Fruit fly (Drosophila melanogaster) whole organism, embryonic: ENCODE measurements around the gene CG7497.

ENCODE experiments used
- Asciz ChIP-seq: fragments of 200-800 bp; sonication (Bioruptor generic); optimal IDR thresholded peaks from 2 replicates; lab custom pipeline; 2017; ENCODE audit warnings: missing biosample characterization, mild to moderate bottlenecking, missing genetic modification characterization, missing genetic modification reagents
- BEAF-32 ChIP-seq: fragments of 200-800 bp; sonication (Bioruptor generic); optimal IDR thresholded peaks from 3 replicates; lab custom pipeline; 2017; ENCODE audit warnings: missing biosample characterization, missing genetic modification characterization, mild to moderate bottlenecking, moderate library complexity, missing genetic modification reagents
- Bgb ChIP-seq: fragments of 200-800 bp; sonication (Bioruptor generic); IDR thresholded peaks from 2 replicates; pipeline ENCODE4 v1.3.6; 2022; ENCODE audit warnings: missing biosample characterization, missing genetic modification characterization; ENCODE audit not compliant: partially characterized antibody
- Bteb2 ChIP-seq: fragments of 200-800 bp; sonication (Bioruptor generic); optimal IDR thresholded peaks from 2 replicates; lab custom pipeline; 2016; ENCODE audit warnings: missing biosample characterization, missing genetic modification characterization
- C15 ChIP-seq: fragments of 200-800 bp; sonication (Bioruptor generic); IDR thresholded peaks from 3 replicates; pipeline ENCODE4 v1.3.6; 2022; ENCODE audit warnings: missing biosample characterization, missing genetic modification characterization
- CG10959 ChIP-seq: fragments of 200-800 bp; sonication (Bioruptor generic); IDR thresholded peaks from 2 replicates; pipeline ENCODE4 v1.3.6; 2022; ENCODE audit warnings: missing biosample characterization, missing genetic modification characterization
- CG13296 ChIP-seq: fragments of 200-800 bp; sonication (Bioruptor generic); optimal IDR thresholded peaks from 3 replicates; lab custom pipeline; 2018; ENCODE audit warnings: missing biosample characterization, mild to moderate bottlenecking, missing genetic modification characterization
- CG13894 ChIP-seq: fragments of 200-800 bp; sonication (Bioruptor generic); optimal IDR thresholded peaks from 3 replicates; lab custom pipeline; 2018; ENCODE audit warnings: missing biosample characterization, mild to moderate bottlenecking, missing genetic modification characterization, moderate library complexity
- CG14667 ChIP-seq: fragments of 200-800 bp; sonication (Bioruptor generic); IDR thresholded peaks from 2 replicates; pipeline ENCODE4 v1.3.6; 2022; ENCODE audit warnings: missing biosample characterization, missing genetic modification characterization
- CG17359 ChIP-seq: fragments of 200-800 bp; sonication (Bioruptor generic); optimal IDR thresholded peaks from 3 replicates; lab custom pipeline; 2018; ENCODE audit warnings: missing biosample characterization, mild to moderate bottlenecking, missing genetic modification characterization, moderate library complexity
- CG18476 ChIP-seq: fragments of 200-800 bp; sonication (Bioruptor generic); optimal IDR thresholded peaks from 2 replicates; lab custom pipeline; 2016; ENCODE audit warnings: missing biosample characterization, mild to moderate bottlenecking, missing genetic modification characterization
- CG33213 ChIP-seq: fragments of 200-800 bp; sonication (Bioruptor generic); optimal IDR thresholded peaks from 3 replicates; lab custom pipeline; 2016; ENCODE audit warnings: missing biosample characterization, missing genetic modification characterization
- CG3995 ChIP-seq: fragments of 200-800 bp; sonication (Bioruptor generic); optimal IDR thresholded peaks from 3 replicates; lab custom pipeline; 2016; ENCODE audit warnings: missing biosample characterization, missing genetic modification characterization
- CG4282 ChIP-seq: fragments of 200-800 bp; sonication (Bioruptor generic); optimal IDR thresholded peaks from 2 replicates; lab custom pipeline; 2016; ENCODE audit warnings: missing biosample characterization, missing genetic modification characterization
- CG4707 ChIP-seq: fragments of 200-800 bp; sonication (Bioruptor generic); optimal IDR thresholded peaks from 2 replicates; lab custom pipeline; 2018; ENCODE audit warnings: missing biosample characterization, mild to moderate bottlenecking, missing genetic modification characterization, moderate library complexity
- CG7357 ChIP-seq: fragments of 200-800 bp; sonication (Bioruptor generic); IDR thresholded peaks from 3 replicates; pipeline ENCODE4 v1.3.6; 2022; ENCODE audit warnings: missing biosample characterization, missing genetic modification characterization
- Deaf1 ChIP-seq: fragments of 200-800 bp; optimal IDR thresholded peaks from 3 replicates; lab custom pipeline; 2019; ENCODE audit warnings: missing biosample characterization, mild to moderate bottlenecking, missing genetic modification characterization, moderate library complexity
- Fer3 ChIP-seq: fragments of 200-800 bp; sonication (Bioruptor generic); optimal IDR thresholded peaks from 2 replicates; lab custom pipeline; 2018; ENCODE audit warnings: missing biosample characterization, mild to moderate bottlenecking, missing genetic modification characterization, moderate library complexity
- Hand ChIP-seq: fragments of 200-800 bp; sonication (Bioruptor generic); optimal IDR thresholded peaks from 2 replicates; lab custom pipeline; 2017; ENCODE audit warnings: mild to moderate bottlenecking, missing biosample characterization, missing genetic modification reagents, missing genetic modification characterization
- Lpt ChIP-seq: fragments of >200 bp; optimal IDR thresholded peaks from 2 replicates; lab custom pipeline; 2018; ENCODE audit warnings: missing biosample characterization, missing genetic modification characterization
- Max ChIP-seq: fragments of 200-800 bp; sonication (Bioruptor generic); optimal IDR thresholded peaks from 2 replicates; lab custom pipeline; 2016; ENCODE audit warnings: missing biosample characterization, mild to moderate bottlenecking, missing genetic modification characterization
- NC2α ChIP-seq: fragments of 200-800 bp; sonication (Bioruptor generic); optimal IDR thresholded peaks from 2 replicates; lab custom pipeline; 2016; ENCODE audit warnings: missing biosample characterization, missing genetic modification characterization
- Nf-YA ChIP-seq: fragments of 200-800 bp; sonication (Bioruptor generic); IDR thresholded peaks from 2 replicates; pipeline ENCODE4 v1.3.6; 2022; ENCODE audit warnings: missing biosample characterization, missing genetic modification characterization
- Oli ChIP-seq: fragments of 200-800 bp; sonication (Bioruptor generic); optimal IDR thresholded peaks from 2 replicates; lab custom pipeline; 2018; ENCODE audit warnings: missing biosample characterization, mild to moderate bottlenecking, missing genetic modification characterization, moderate library complexity
- Rx ChIP-seq: fragments of 200-800 bp; sonication (Bioruptor generic); IDR thresholded peaks from 2 replicates; pipeline ENCODE4 v1.3.6; 2022; ENCODE audit warnings: missing biosample characterization, missing genetic modification characterization
- Ssrp ChIP-seq: fragments of 200-800 bp; sonication (Bioruptor generic); optimal IDR thresholded peaks from 2 replicates; lab custom pipeline; 2018; ENCODE audit warnings: missing biosample characterization, mild to moderate bottlenecking, missing genetic modification characterization, moderate library complexity
- Vsx1 ChIP-seq: fragments of 200-800 bp; sonication (Bioruptor generic); optimal IDR thresholded peaks from 2 replicates; lab custom pipeline; 2017; ENCODE audit warnings: missing biosample characterization, mild to moderate bottlenecking, missing genetic modification characterization, missing genetic modification reagents
- cad ChIP-seq: fragments of >200 bp; optimal IDR thresholded peaks from 2 replicates; lab custom pipeline; 2017; ENCODE audit warnings: missing biosample characterization, missing genetic modification characterization
- crc ChIP-seq: fragments of 200-800 bp; sonication (Bioruptor generic); optimal IDR thresholded peaks from 2 replicates; lab custom pipeline; 2016; ENCODE audit warnings: missing biosample characterization, missing genetic modification characterization
- croc ChIP-seq: fragments of 200-800 bp; sonication (Bioruptor generic); conservative IDR thresholded peaks from 3 replicates; pipeline ENCODE4 v1.3.6; 2022; ENCODE audit warnings: missing biosample characterization, missing genetic modification characterization
- danr ChIP-seq: fragments of 200-800 bp; sonication (Bioruptor generic); IDR thresholded peaks from 2 replicates; pipeline ENCODE4 v1.3.6; 2022; ENCODE audit warnings: missing biosample characterization, missing genetic modification characterization
- disco-r ChIP-seq: fragments of 200-800 bp; sonication (Bioruptor generic); optimal IDR thresholded peaks from 2 replicates; lab custom pipeline; 2016; ENCODE audit warnings: missing biosample characterization, missing genetic modification characterization
- fd102C ChIP-seq: fragments of 200-800 bp; sonication (Bioruptor generic); optimal IDR thresholded peaks from 2 replicates; lab custom pipeline; 2018; ENCODE audit warnings: missing biosample characterization, mild to moderate bottlenecking, missing genetic modification characterization, moderate library complexity
- fu2 ChIP-seq: fragments of 200-800 bp; sonication (Bioruptor generic); optimal IDR thresholded peaks from 2 replicates; lab custom pipeline; 2016; ENCODE audit warnings: missing biosample characterization, missing genetic modification characterization
- gfzf ChIP-seq: fragments of 200-800 bp; sonication (Bioruptor generic); optimal IDR thresholded peaks from 2 replicates; lab custom pipeline; 2016; ENCODE audit warnings: missing biosample characterization, mild to moderate bottlenecking, missing genetic modification characterization, moderate library complexity
- ham ChIP-seq: fragments of 200-800 bp; sonication (Bioruptor generic); IDR thresholded peaks from 2 replicates; pipeline ENCODE4 v1.3.6; 2022; ENCODE audit warnings: missing biosample characterization, missing genetic modification characterization
- jing ChIP-seq: fragments of 200-800 bp; sonication (Bioruptor generic); optimal IDR thresholded peaks from 2 replicates; lab custom pipeline; 2018; ENCODE audit warnings: missing biosample characterization, mild to moderate bottlenecking, missing genetic modification characterization
- knrl ChIP-seq: fragments of 200-800 bp; sonication (Bioruptor generic); IDR thresholded peaks from 3 replicates; pipeline ENCODE4 v1.3.6; 2022; ENCODE audit warnings: missing biosample characterization, missing genetic modification characterization; ENCODE audit not compliant: partially characterized antibody
- lbe ChIP-seq: fragments of 200-800 bp; sonication (Bioruptor generic); optimal IDR thresholded peaks from 2 replicates; lab custom pipeline; 2016; ENCODE audit warnings: missing biosample characterization, mild to moderate bottlenecking, missing genetic modification characterization
- luna ChIP-seq: fragments of 200-800 bp; sonication (Bioruptor generic); optimal IDR thresholded peaks from 2 replicates; lab custom pipeline; 2016; ENCODE audit warnings: missing biosample characterization, missing genetic modification characterization
- nerfin-1 ChIP-seq: fragments of 200-800 bp; sonication (Bioruptor generic); optimal IDR thresholded peaks from 3 replicates; lab custom pipeline; 2019; ENCODE audit warnings: missing biosample characterization, mild to moderate bottlenecking, missing genetic modification characterization, moderate library complexity
- otp ChIP-seq: fragments of 200-800 bp; sonication (Bioruptor generic); IDR thresholded peaks from 3 replicates; pipeline ENCODE4, ENCODE4 v1.3.6; 2022; ENCODE audit warnings: missing biosample characterization, missing genetic modification characterization
- ro ChIP-seq: fragments of 200-800 bp; sonication (Bioruptor generic); IDR thresholded peaks from 2 replicates; pipeline ENCODE4 v1.3.6; 2022; ENCODE audit warnings: missing biosample characterization, missing genetic modification characterization
- row ChIP-seq: fragments of 200-800 bp; sonication (Bioruptor generic); IDR thresholded peaks from 3 replicates; pipeline ENCODE4 v1.3.6; 2022; ENCODE audit warnings: missing biosample characterization, missing genetic modification characterization
- shn ChIP-seq: fragments of 200-800 bp; sonication (Bioruptor generic); optimal IDR thresholded peaks from 3 replicates; lab custom pipeline; 2016; ENCODE audit warnings: missing biosample characterization, missing genetic modification characterization
- sima ChIP-seq: fragments of 200-800 bp; sonication (Bioruptor generic); optimal IDR thresholded peaks from 2 replicates; lab custom pipeline; 2016; ENCODE audit warnings: missing biosample characterization, missing genetic modification characterization
- sisA ChIP-seq: fragments of 200-800 bp; sonication (Bioruptor generic); IDR thresholded peaks from 2 replicates; pipeline ENCODE4 v1.3.6; 2022; ENCODE audit warnings: missing biosample characterization, missing genetic modification characterization
- sug ChIP-seq: fragments of 200-800 bp; optimal IDR thresholded peaks from 2 replicates; lab custom pipeline; 2019; ENCODE audit warnings: missing biosample characterization, mild to moderate bottlenecking, missing genetic modification characterization, moderate library complexity
- unc-4 ChIP-seq: fragments of 200-800 bp; sonication (Bioruptor generic); IDR thresholded peaks from 2 replicates; pipeline ENCODE4 v1.3.6; 2022; ENCODE audit warnings: missing biosample characterization, missing genetic modification characterization; ENCODE audit not compliant: partially characterized antibody

CG7497 gene

dm6 chr3L:17658423-17659267 is 25.4 kb downstream of the CG7497 start (continued):
- TF ChIP-seq danr (peak; percentile 83), Hand (GFP tag; lab: Kevin White, UChicago) (peak; percentile 69), fd102C (GFP tag; lab: Kevin White, UChicago) (no peak), nerfin-1 (tag; lab: Kevin White, UChicago) (peak; percentile 43), disco-r (GFP tag; lab: Kevin White, UChicago) (peak; percentile 75), knrl (GFP tag; lab: Robert Waterston, UW) (no peak), CG10959 (peak; percentile 46; the same call in 1 of the 2 replicates), fu2 (GFP tag; lab: Kevin White, UChicago) (peak; percentile 92), CG13894 (tag; lab: Kevin White, UChicago) (peak; percentile 86), luna (GFP tag; lab: Kevin White, UChicago) (peak; percentile 91), NC2α (GFP tag; lab: Kevin White, UChicago) (peak; percentile 66), Asciz (GFP tag; lab: Kevin White, UChicago) (peak; percentile 82), Lpt (no peak), sisA (GFP tag; lab: Robert Waterston, UW) (peak; percentile 91), C15 (GFP tag; lab: Robert Waterston, UW) (peak; percentile 91), CG4282 (GFP tag; lab: Kevin White, UChicago) (peak; percentile 85), CG4707 (peak; percentile 70), jing (GFP tag; lab: Kevin White, UChicago) (peak; percentile 70), CG3995 (GFP tag; lab: Kevin White, UChicago) (peak; percentile 60), row (peak; percentile 93), Rx (GFP tag; lab: Robert Waterston, UW) (peak; percentile 86), Deaf1 (tag; lab: Kevin White, UChicago) (peak; percentile 77), otp (GFP tag; lab: Robert Waterston, UW) (peak; percentile 94), ham (GFP tag; lab: Robert Waterston, UW) (peak; percentile 74; the same call in 1 of the 2 replicates), CG7357 (peak; percentile 75), Fer3 (peak; percentile 93), shn (peak; percentile 95), BEAF-32 (GFP tag; lab: Kevin White, UChicago) (no peak), Oli (tag; lab: Kevin White, UChicago) (peak; percentile 73), Ssrp (tag; lab: Kevin White, UChicago) (peak; percentile 73), Bgb (0 out of 2 replicates have a peak, but pooled peaks have one; percentile 14), Max (peak; percentile 62), crc (GFP tag; lab: Kevin White, UChicago) (peak; percentile 88), CG18476 (peak; percentile 65), CG13296 (peak; percentile 79), CG14667 (GFP tag; lab: Robert Waterston, UW) (peak; percentile 91), ro (peak; percentile 72), sug (tag; lab: Kevin White, UChicago) (no peak), lbe (GFP tag; lab: Kevin White, UChicago) (peak; percentile 28), Nf-YA (GFP tag; lab: Robert Waterston, UW) (peak; percentile 76), Vsx1 (GFP tag; lab: Kevin White, UChicago) (peak; percentile 60), Bteb2 (peak; percentile 83), sima (GFP tag; lab: Kevin White, UChicago) (peak; percentile 57), CG33213 (GFP tag; lab: Kevin White, UChicago) (peak; percentile 92), CG17359 (tag; lab: Kevin White, UChicago) (peak; percentile 91), unc-4 (GFP tag; lab: Robert Waterston, UW) (peak; percentile 16; the same call in 1 of the 2 replicates), gfzf (no peak), croc (GFP tag; lab: Robert Waterston, UW) (peak; percentile 62; the same call in 2 of the 3 replicates), cad (GFP tag; lab: Kevin White, UChicago) (no peak)
